Fruit fly (Drosophila melanogaster): ENCODE results near the gene CG42331.

CG42331 gene

dm6 chr3R:24764971-24765370 lies 7.0 kb upstream of the CG42331 start, which contains the start of gene AstA:
Gene AstA (minus strand): TSS chr3R:24765071.
- no peak for TF ChIP-seq CG34367 (tag; optimal IDR thresholded peaks at IDR 0.05)
- no peak for TF ChIP-seq CG14655 (GFP tag; optimal IDR thresholded peaks at IDR 0.05)
- no peak for TF ChIP-seq D1 (tag; optimal IDR thresholded peaks at IDR 0.05)
- TF ChIP-seq EcR (GFP tag; optimal IDR thresholded peaks at IDR 0.05) = no peak
- no peak for TF ChIP-seq rn (GFP tag; IDR thresholded peaks at IDR 0.05)
- TF ChIP-seq Snoo (tag; optimal IDR thresholded peaks at IDR 0.05) = no peak
- TF ChIP-seq CG8159 (tag; optimal IDR thresholded peaks at IDR 0.05) = no peak
- TF ChIP-seq CG12605 (GFP tag; IDR thresholded peaks at IDR 0.05) = no peak
- TF ChIP-seq fd96Ca (GFP tag; IDR thresholded peaks at IDR 0.05) = no peak
- TF ChIP-seq CG10348 (GFP tag; IDR thresholded peaks at IDR 0.05) = no peak

- TF ChIP-seq Ets98B (GFP tag; IDR thresholded peaks at IDR 0.05) (peak; percentile 20; the same call in 1 of the 2 replicates), CG8301 (tag; optimal IDR thresholded peaks at IDR 0.05) (no peak), fd96Ca (GFP tag; IDR thresholded peaks at IDR 0.05) (peak; percentile 11; the same call in 1 of the 3 replicates), CG4496 (GFP tag; IDR thresholded peaks at IDR 0.05) (0 out of 3 replicates have a peak, but pooled peaks have one; percentile 38), CG32121 (GFP tag; IDR thresholded peaks at IDR 0.05) (0 out of 2 replicates have a peak, but pooled peaks have one; percentile 15)
These were observed 5.3 kb upstream of the CG42331 start for dm6 chr3R:24766684-24767083.

- TF ChIP-seq CG15710 (tag; optimal IDR thresholded peaks at IDR 0.05) = no peak
- TF ChIP-seq CG13204 (GFP tag; optimal IDR thresholded peaks at IDR 0.05) = no peak
- TF ChIP-seq CG8159 (tag; optimal IDR thresholded peaks at IDR 0.05) = no peak
- no peak; the same call in none of the 2 replicates for TF ChIP-seq Ets98B (GFP tag; IDR thresholded peaks at IDR 0.05)
- TF ChIP-seq D1 (tag; optimal IDR thresholded peaks at IDR 0.05) = no peak
- no peak for TF ChIP-seq Pif1A (GFP tag; optimal IDR thresholded peaks at IDR 0.05)
- no peak for TF ChIP-seq rn (GFP tag; IDR thresholded peaks at IDR 0.05)
- no peak for TF ChIP-seq gl (tag; optimal IDR thresholded peaks at IDR 0.05)
- TF ChIP-seq Pif1B (GFP tag; optimal IDR thresholded peaks at IDR 0.05) = no peak
- TF ChIP-seq CG17806 (tag; optimal IDR thresholded peaks at IDR 0.05) = no peak
- peak; percentile 62 for TF ChIP-seq CG14655 (GFP tag; optimal IDR thresholded peaks at IDR 0.05)
- TF ChIP-seq CG9948 (tag; optimal IDR thresholded peaks at IDR 0.05) = no peak
- TF ChIP-seq CG32121 (GFP tag; IDR thresholded peaks at IDR 0.05) = 0 out of 2 replicates have a peak, but pooled peaks have one; percentile 3
- no peak for TF ChIP-seq CG12605 (GFP tag; IDR thresholded peaks at IDR 0.05)
- peak; percentile 48 for TF ChIP-seq CG8301 (tag; optimal IDR thresholded peaks at IDR 0.05)
- TF ChIP-seq Snoo (tag; optimal IDR thresholded peaks at IDR 0.05) = peak; percentile 67
- TF ChIP-seq CG34367 (tag; optimal IDR thresholded peaks at IDR 0.05) = no peak
- 0 out of 3 replicates have a peak, but pooled peaks have one; percentile 27 for TF ChIP-seq fd96Ca (GFP tag; IDR thresholded peaks at IDR 0.05)
- peak; percentile 42; the same call in 1 of the 3 replicates for TF ChIP-seq CG4496 (GFP tag; IDR thresholded peaks at IDR 0.05)
- TF ChIP-seq CG10348 (GFP tag; IDR thresholded peaks at IDR 0.05) = no peak
- TF ChIP-seq EcR (GFP tag; optimal IDR thresholded peaks at IDR 0.05) = no peak
These were observed 4.2 kb upstream of the CG42331 start for dm6 chr3R:24767667-24768340.

- TF ChIP-seq CG15710 (tag; optimal IDR thresholded peaks at IDR 0.05) (peak; percentile 86), gl (tag; optimal IDR thresholded peaks at IDR 0.05) (peak; percentile 67), CG9948 (tag; optimal IDR thresholded peaks at IDR 0.05) (peak; percentile 92), D1 (tag; optimal IDR thresholded peaks at IDR 0.05) (peak; percentile 63), CG10348 (GFP tag; IDR thresholded peaks at IDR 0.05) (peak; percentile 94), Ets98B (GFP tag; IDR thresholded peaks at IDR 0.05) (peak; percentile 95), CG4496 (GFP tag; IDR thresholded peaks at IDR 0.05) (peak; percentile 96), EcR (GFP tag; optimal IDR thresholded peaks at IDR 0.05) (no peak), CG14655 (GFP tag; optimal IDR thresholded peaks at IDR 0.05) (peak; percentile 97), fd96Ca (GFP tag; IDR thresholded peaks at IDR 0.05) (peak; percentile 98), CG32121 (GFP tag; IDR thresholded peaks at IDR 0.05) (peak; percentile 97), CG8159 (tag; optimal IDR thresholded peaks at IDR 0.05) (peak; percentile 91), CG12605 (GFP tag; IDR thresholded peaks at IDR 0.05) (peak; percentile 86), CG8301 (tag; optimal IDR thresholded peaks at IDR 0.05) (peak; percentile 97), Pif1A (GFP tag; optimal IDR thresholded peaks at IDR 0.05) (peak; percentile 96), CG13204 (GFP tag; optimal IDR thresholded peaks at IDR 0.05) (no peak), Pif1B (GFP tag; optimal IDR thresholded peaks at IDR 0.05) (peak; percentile 96), CG17806 (tag; optimal IDR thresholded peaks at IDR 0.05) (peak; percentile 88), Snoo (tag; optimal IDR thresholded peaks at IDR 0.05) (peak; percentile 95), rn (GFP tag; IDR thresholded peaks at IDR 0.05) (peak; percentile 93), CG34367 (tag; optimal IDR thresholded peaks at IDR 0.05) (peak; percentile 78)
These were observed 3.2 kb upstream of the CG42331 start, which contains the start of gene CG13631 for dm6 chr3R:24768538-24769401. Gene CG13631 (plus strand): TSS chr3R:24769351.

- TF ChIP-seq Ets98B (GFP tag; IDR thresholded peaks at IDR 0.05) = no peak
- no peak for TF ChIP-seq CG14655 (GFP tag; optimal IDR thresholded peaks at IDR 0.05)
- no peak for TF ChIP-seq fd96Ca (GFP tag; IDR thresholded peaks at IDR 0.05)
- TF ChIP-seq CG4496 (GFP tag; IDR thresholded peaks at IDR 0.05) = no peak
- no peak for TF ChIP-seq CG9948 (tag; optimal IDR thresholded peaks at IDR 0.05)
- no peak for TF ChIP-seq Pif1B (GFP tag; optimal IDR thresholded peaks at IDR 0.05)
- TF ChIP-seq CG17806 (tag; optimal IDR thresholded peaks at IDR 0.05) = no peak
- TF ChIP-seq CG12605 (GFP tag; IDR thresholded peaks at IDR 0.05) = no peak
- no peak for TF ChIP-seq Pif1A (GFP tag; optimal IDR thresholded peaks at IDR 0.05)
- no peak for TF ChIP-seq rn (GFP tag; IDR thresholded peaks at IDR 0.05)
- no peak for TF ChIP-seq CG34367 (tag; optimal IDR thresholded peaks at IDR 0.05)
- no peak for TF ChIP-seq CG10348 (GFP tag; IDR thresholded peaks at IDR 0.05)
- TF ChIP-seq EcR (GFP tag; optimal IDR thresholded peaks at IDR 0.05) = no peak
- TF ChIP-seq CG13204 (GFP tag; optimal IDR thresholded peaks at IDR 0.05) = no peak
- no peak for TF ChIP-seq Snoo (tag; optimal IDR thresholded peaks at IDR 0.05)
- TF ChIP-seq CG15710 (tag; optimal IDR thresholded peaks at IDR 0.05) = no peak
These were observed 2.4 kb upstream of the CG42331 start for dm6 chr3R:24769601-24770000.

All from whole organism, pupa.